Fruit fly (Drosophila melanogaster) whole organism, embryonic: ENCODE data around the gene eIF1.

Experiments
- CG10267 ChIP-seq: fragments of 200-800 bp; sonication (Bioruptor generic); optimal IDR thresholded peaks from 2 replicates; lab custom pipeline; 2018; ENCODE audit warnings: missing biosample characterization, mild to moderate bottlenecking, missing genetic modification characterization, moderate library complexity
- CG10366 ChIP-seq: fragments of 200-800 bp; sonication (Bioruptor generic); IDR thresholded peaks from 2 replicates; pipeline ENCODE4 v1.3.6; 2022; ENCODE audit warnings: missing biosample characterization, missing genetic modification characterization
- CG11247 ChIP-seq: fragments of 200-800 bp; sonication (Bioruptor generic); IDR thresholded peaks from 2 replicates; pipeline ENCODE4 v1.3.6; 2022; ENCODE audit warnings: missing biosample characterization, missing genetic modification characterization
- CG11456 ChIP-seq: fragments of 200-800 bp; sonication (Bioruptor generic); IDR thresholded peaks from 3 replicates; pipeline ENCODE4 v1.3.6; 2022; ENCODE audit warnings: missing biosample characterization, missing genetic modification characterization
- CG12071 ChIP-seq: fragments of 200-800 bp; sonication (Bioruptor generic); optimal IDR thresholded peaks from 3 replicates; lab custom pipeline; 2018; ENCODE audit warnings: missing biosample characterization, mild to moderate bottlenecking, missing genetic modification characterization
- CG12769 ChIP-seq: fragments of 200-800 bp; sonication (Bioruptor generic); optimal IDR thresholded peaks from 2 replicates; lab custom pipeline; 2019; ENCODE audit warnings: missing biosample characterization, mild to moderate bottlenecking, missing genetic modification characterization, moderate library complexity
- CG13775 ChIP-seq: fragments of 200-800 bp; sonication (Bioruptor generic); optimal IDR thresholded peaks from 3 replicates; lab custom pipeline; 2017; ENCODE audit warnings: missing biosample characterization, mild to moderate bottlenecking, missing genetic modification characterization
- CG15479 ChIP-seq: fragments of 200-800 bp; sonication (Bioruptor generic); optimal IDR thresholded peaks from 3 replicates; lab custom pipeline; 2019; ENCODE audit warnings: missing biosample characterization, mild to moderate bottlenecking, missing genetic modification characterization, moderate library complexity
- CG17829 ChIP-seq: fragments of 200-800 bp; optimal IDR thresholded peaks from 2 replicates; lab custom pipeline; 2019; ENCODE audit warnings: missing biosample characterization, mild to moderate bottlenecking, missing genetic modification characterization, moderate library complexity
- CG2116 ChIP-seq: fragments of 200-800 bp; sonication (Bioruptor generic); optimal IDR thresholded peaks from 3 replicates; lab custom pipeline; 2018; ENCODE audit warnings: missing biosample characterization, mild to moderate bottlenecking, missing genetic modification characterization
- CG4282 ChIP-seq: fragments of 200-800 bp; sonication (Bioruptor generic); optimal IDR thresholded peaks from 2 replicates; lab custom pipeline; 2016; ENCODE audit warnings: missing biosample characterization, missing genetic modification characterization
- CG4328 ChIP-seq: fragments of 200-800 bp; sonication (Bioruptor generic); optimal IDR thresholded peaks from 3 replicates; lab custom pipeline; 2017; ENCODE audit warnings: missing biosample characterization, missing genetic modification reagents, missing genetic modification characterization
- CG4617 ChIP-seq: fragments of 200-800 bp; sonication (Bioruptor generic); optimal IDR thresholded peaks from 3 replicates; lab custom pipeline; 2016; ENCODE audit warnings: missing biosample characterization, missing genetic modification characterization, borderline replicate concordance
- CG7556 ChIP-seq: fragments of 200-800 bp; sonication (Bioruptor generic); optimal IDR thresholded peaks from 2 replicates; lab custom pipeline; 2017; ENCODE audit warnings: missing biosample characterization, mild to moderate bottlenecking, missing genetic modification characterization
- CG9797 ChIP-seq: fragments of 200-800 bp; sonication (Bioruptor generic); optimal IDR thresholded peaks from 3 replicates; lab custom pipeline; 2018; ENCODE audit warnings: missing biosample characterization, mild to moderate bottlenecking, missing genetic modification characterization
- D ChIP-seq, 2 experiments: fragments of 200-800 bp in 1 of 2; fragments of >200 bp in 1 of 2; sonication (Bioruptor generic) in 1 of 2; optimal IDR thresholded peaks; 2 replicates in 1 of 2; 3 replicates in 1 of 2; lab custom pipeline; 2017; ENCODE audit warnings: mild to moderate bottlenecking in 1 of 2, missing biosample characterization in 1 of 2, missing genetic modification characterization in 1 of 2, missing genetic modification reagents in 1 of 2
- Dbx ChIP-seq: fragments of 200-800 bp; sonication (Bioruptor generic); IDR thresholded peaks from 3 replicates; pipeline ENCODE4 v1.3.6; 2022; ENCODE audit warnings: missing biosample characterization, missing genetic modification characterization
- E2f2 ChIP-seq: fragments of 200-800 bp; sonication (Bioruptor generic); IDR thresholded peaks from 2 replicates; pipeline ENCODE4 v1.3.6; 2022; ENCODE audit warnings: missing biosample characterization, missing genetic modification characterization
- HLH3B ChIP-seq: fragments of 200-800 bp; sonication (Bioruptor generic); IDR thresholded peaks from 2 replicates; pipeline ENCODE4 v1.3.6; 2022; ENCODE audit warnings: missing biosample characterization, missing genetic modification characterization
- HLHmδ ChIP-seq: fragments of 200-800 bp; sonication (Bioruptor generic); optimal IDR thresholded peaks from 2 replicates; lab custom pipeline; 2018; ENCODE audit warnings: missing biosample characterization, mild to moderate bottlenecking, missing genetic modification characterization, moderate library complexity
- Jarid2 ChIP-seq: fragments of 200-800 bp; sonication (Bioruptor generic); optimal IDR thresholded peaks from 3 replicates; lab custom pipeline; 2017; ENCODE audit warnings: mild to moderate bottlenecking, missing biosample characterization, missing genetic modification reagents, missing genetic modification characterization
- Lhr ChIP-seq: fragments of 200-800 bp; sonication (Bioruptor generic); optimal IDR thresholded peaks from 3 replicates; lab custom pipeline; 2017; ENCODE audit warnings: mild to moderate bottlenecking, missing biosample characterization, missing genetic modification reagents, missing genetic modification characterization
- Lpt ChIP-seq: fragments of >200 bp; optimal IDR thresholded peaks from 2 replicates; lab custom pipeline; 2018; ENCODE audit warnings: missing biosample characterization, missing genetic modification characterization
- Max ChIP-seq: fragments of 200-800 bp; sonication (Bioruptor generic); optimal IDR thresholded peaks from 2 replicates; lab custom pipeline; 2016; ENCODE audit warnings: missing biosample characterization, mild to moderate bottlenecking, missing genetic modification characterization
- Med ChIP-seq: fragments of 200-800 bp; sonication (Bioruptor generic); peaks from one replicate; lab custom pipeline; 2016; ENCODE audit warnings: missing biosample characterization, missing genetic modification characterization, mild to moderate bottlenecking, inconsistent platforms, moderate library complexity
- NK7.1 ChIP-seq: fragments of 200-800 bp; sonication (Bioruptor generic); optimal IDR thresholded peaks from 3 replicates; lab custom pipeline; 2016; ENCODE audit warnings: missing biosample characterization, missing genetic modification characterization
- Tbp ChIP-seq: fragments of >200 bp; optimal IDR thresholded peaks from 2 replicates; lab custom pipeline; 2018; ENCODE audit warnings: missing biosample characterization, missing genetic modification characterization
- ac ChIP-seq: fragments of 200-800 bp; sonication (Bioruptor generic); optimal IDR thresholded peaks from 3 replicates; lab custom pipeline; 2017; ENCODE audit warnings: missing biosample characterization, mild to moderate bottlenecking, missing genetic modification characterization
- amos ChIP-seq: fragments of 200-800 bp; sonication (Bioruptor generic); IDR thresholded peaks from 2 replicates; pipeline ENCODE4 v1.3.6; 2022; ENCODE audit warnings: missing biosample characterization, missing genetic modification characterization; ENCODE audit not compliant: partially characterized antibody
- ato ChIP-seq: fragments of 200-800 bp; sonication (Bioruptor generic); IDR thresholded peaks from 2 replicates; pipeline ENCODE4 v1.3.6; 2022; ENCODE audit warnings: missing biosample characterization, missing genetic modification characterization; ENCODE audit not compliant: partially characterized antibody
- bigmax ChIP-seq: fragments of 200-800 bp; sonication (Bioruptor generic); optimal IDR thresholded peaks from 2 replicates; lab custom pipeline; 2018; ENCODE audit warnings: missing biosample characterization, mild to moderate bottlenecking, missing genetic modification characterization
- chinmo ChIP-seq: fragments of 200-800 bp; sonication (Bioruptor generic); IDR thresholded peaks from 4 replicates; pipeline ENCODE4 v1.3.6; 2022; ENCODE audit warnings: missing biosample characterization, missing genetic modification characterization; ENCODE audit not compliant: partially characterized antibody
- chn ChIP-seq: fragments of 200-800 bp; sonication (Bioruptor generic); optimal IDR thresholded peaks from 2 replicates; lab custom pipeline; 2016; ENCODE audit warnings: missing biosample characterization, missing genetic modification characterization
- ci ChIP-seq: fragments of 200-800 bp; sonication (Bioruptor generic); IDR thresholded peaks from 3 replicates; pipeline ENCODE4 v1.3.6; 2022; ENCODE audit warnings: missing biosample characterization, missing genetic modification characterization
- dan ChIP-seq: fragments of 200-800 bp; sonication (Bioruptor generic); IDR thresholded peaks from 2 replicates; pipeline ENCODE4 v1.3.6; 2022; ENCODE audit warnings: missing biosample characterization, missing genetic modification characterization
- disco-r ChIP-seq: fragments of 200-800 bp; sonication (Bioruptor generic); optimal IDR thresholded peaks from 2 replicates; lab custom pipeline; 2016; ENCODE audit warnings: missing biosample characterization, missing genetic modification characterization
- gce ChIP-seq: fragments of 200-800 bp; sonication (Bioruptor generic); IDR thresholded peaks from 3 replicates; pipeline ENCODE4 v1.3.6; 2022; ENCODE audit warnings: missing biosample characterization, missing genetic modification characterization
- kah ChIP-seq: fragments of 200-800 bp; sonication (Bioruptor generic); optimal IDR thresholded peaks from 2 replicates; lab custom pipeline; 2018; ENCODE audit warnings: missing biosample characterization, mild to moderate bottlenecking, missing genetic modification characterization
- klu ChIP-seq: fragments of 200-800 bp; sonication (Bioruptor generic); IDR thresholded peaks from 2 replicates; pipeline ENCODE4 v1.3.6; 2022; ENCODE audit warnings: missing biosample characterization, missing genetic modification characterization
- lov ChIP-seq, 2 experiments: fragments of 200-800 bp in 1 of 2; fragments of >200 bp in 1 of 2; sonication (Bioruptor generic) in 1 of 2; IDR thresholded peaks in 1 of 2; optimal IDR thresholded peaks in 1 of 2; 2 replicates in 1 of 2; 3 replicates in 1 of 2; pipeline versions ENCODE4 v1.3.6 to Lab custom; 2017 to 2022; ENCODE audit warnings: missing biosample characterization in 1 of 2, missing genetic modification characterization in 1 of 2
- pfk ChIP-seq: fragments of 200-800 bp; sonication (Bioruptor generic); optimal IDR thresholded peaks from 2 replicates; lab custom pipeline; 2018; ENCODE audit warnings: missing biosample characterization, mild to moderate bottlenecking, missing genetic modification characterization, moderate library complexity
- ranshi ChIP-seq: fragments of 200-800 bp; sonication (Bioruptor generic); IDR thresholded peaks from 2 replicates; pipeline ENCODE4 v1.3.6; 2022; ENCODE audit warnings: missing biosample characterization, missing genetic modification characterization
- salm ChIP-seq: fragments of 200-800 bp; sonication (Bioruptor generic); optimal IDR thresholded peaks from 2 replicates; lab custom pipeline; 2018; ENCODE audit warnings: missing biosample characterization, mild to moderate bottlenecking, missing genetic modification characterization
- sc ChIP-seq, 3 experiments: fragments of >200 bp in 2 of 3; fragments of 200-800 bp in 1 of 3; sonication (Bioruptor generic) in 1 of 3; optimal IDR thresholded peaks; 2 replicates in 2 of 3; 3 replicates in 1 of 3; lab custom pipeline; 2017; ENCODE audit warnings: mild to moderate bottlenecking in 1 of 3, missing biosample characterization in 1 of 3, missing genetic modification characterization in 1 of 3, missing genetic modification reagents in 1 of 3
- sd ChIP-seq: fragments of 200-800 bp; sonication (Bioruptor generic); optimal IDR thresholded peaks from 3 replicates; lab custom pipeline; 2018; ENCODE audit warnings: missing biosample characterization, mild to moderate bottlenecking, missing genetic modification characterization, moderate library complexity
- sug ChIP-seq: fragments of 200-800 bp; optimal IDR thresholded peaks from 2 replicates; lab custom pipeline; 2019; ENCODE audit warnings: missing biosample characterization, mild to moderate bottlenecking, missing genetic modification characterization, moderate library complexity

eIF1 gene

dm6 chr3L:3224740-3225719 is 1.9 kb downstream of the eIF1 start, which contains the start of gene Larp4B (continued):
- TF ChIP-seq CG11247: no peak
- TF ChIP-seq disco-r (GFP tag; lab: Kevin White, UChicago): peak; percentile 55
- no peak for TF ChIP-seq ac (GFP tag; lab: Kevin White, UChicago)
- peak; percentile 78 for TF ChIP-seq Lhr (GFP tag; lab: Kevin White, UChicago)
- peak; percentile 24 for TF ChIP-seq CG10267 (tag; lab: Kevin White, UChicago)
- no peak for TF ChIP-seq sug (tag; lab: Kevin White, UChicago)
- peak; percentile 44; the same call in 1 of the 3 replicates for TF ChIP-seq Dbx (GFP tag; lab: Robert Waterston, UW)
- TF ChIP-seq CG12071 (GFP tag; lab: Kevin White, UChicago): no peak
- peak; percentile 22 for TF ChIP-seq Max (GFP tag; lab: Kevin White, UChicago)
- peak; percentile 13 for TF ChIP-seq chn (GFP tag; lab: Kevin White, UChicago)
- no peak for TF ChIP-seq gce (GFP tag; lab: Robert Waterston, UW)
- peak; percentile 19 for TF ChIP-seq bigmax (GFP tag; lab: Kevin White, UChicago)
- no peak for TF ChIP-seq ranshi (GFP tag; lab: Robert Waterston, UW)
- peak; percentile 85 for TF ChIP-seq Med (GFP tag; lab: Kevin White, UChicago)
- no peak for TF ChIP-seq CG10366 (GFP tag; lab: Robert Waterston, UW)
- TF ChIP-seq HLH3B: no peak
- TF ChIP-seq CG12769 (tag; lab: Kevin White, UChicago): no peak
- peak; percentile 21; the same call in 1 of the 2 replicates for TF ChIP-seq ato (GFP tag; lab: Robert Waterston, UW)
- TF ChIP-seq amos (GFP tag; lab: Robert Waterston, UW): peak; percentile 52
- TF ChIP-seq ci (GFP tag; lab: Robert Waterston, UW): 0 out of 3 replicates have a peak, but pooled peaks have one; percentile 6
- TF ChIP-seq dan: no peak
- TF ChIP-seq kah (GFP tag; lab: Kevin White, UChicago): peak; percentile 94
- no peak for TF ChIP-seq chinmo
- peak; percentile 82 for TF ChIP-seq CG9797 (GFP tag; lab: Kevin White, UChicago)
- TF ChIP-seq sc (optimal IDR thresholded peaks at IDR 0.05; lab: Kevin White, UChicago): no peak
- no peak for TF ChIP-seq sc (GFP tag; optimal IDR thresholded peaks at IDR 0.05; lab: Kevin White, UChicago)
- TF ChIP-seq salm (tag; lab: Kevin White, UChicago): peak; percentile 8
- peak; percentile 79 for TF ChIP-seq E2f2 (GFP tag; lab: Robert Waterston, UW)
- peak; percentile 91 for TF ChIP-seq pfk (GFP tag; lab: Kevin White, UChicago)
- peak; percentile 37 for TF ChIP-seq sd (tag; lab: Kevin White, UChicago)
- no peak for TF ChIP-seq CG4282 (GFP tag; lab: Kevin White, UChicago)
- peak; percentile 22 for TF ChIP-seq CG17829
- peak; percentile 30 for TF ChIP-seq D (optimal IDR thresholded peaks at IDR 0.05; lab: Kevin White, UChicago)
- no peak for TF ChIP-seq D (GFP tag; optimal IDR thresholded peaks at IDR 0.05; lab: Kevin White, UChicago)
- peak; percentile 89 for TF ChIP-seq CG4617 (GFP tag; lab: Kevin White, UChicago)
- TF ChIP-seq CG4328 (GFP tag; lab: Kevin White, UChicago): no peak
- TF ChIP-seq Jarid2: no peak
- TF ChIP-seq CG11456 (GFP tag; lab: Robert Waterston, UW): no peak
- TF ChIP-seq HLHmδ (GFP tag; lab: Kevin White, UChicago): no peak
- no peak for TF ChIP-seq Lpt (GFP tag; lab: Kevin White, UChicago)
- TF ChIP-seq CG2116 (GFP tag; lab: Kevin White, UChicago): peak; percentile 98
- no peak for TF ChIP-seq CG15479
- no peak for TF ChIP-seq lov (optimal IDR thresholded peaks at IDR 0.05; lab: Kevin White, UChicago)
- TF ChIP-seq lov (GFP tag; IDR thresholded peaks at IDR 0.05; lab: Robert Waterston, UW): no peak
- no peak for TF ChIP-seq Tbp (GFP tag; lab: Kevin White, UChicago)
- no peak for TF ChIP-seq NK7.1 (GFP tag; lab: Kevin White, UChicago)
- no peak for TF ChIP-seq klu (GFP tag; lab: Robert Waterston, UW)
- TF ChIP-seq CG13775 (GFP tag; lab: Kevin White, UChicago): peak; percentile 37
- no peak for TF ChIP-seq CG7556 (GFP tag; lab: Kevin White, UChicago)
